Comparison of ENCODE assay signal across 2 worm cellular contexts in genomic region chrII:11453025-11453424, ce11.
TF ChIP-seq lines count a peak whose summit lies in the region.

TSS of gene rsp-1 (plus strand) at chrII:11453362.

TF ChIP-seq in whole organism, L1 larva, 84 proteins besides CTCF, POLR2A, EP300 and RAD21 (continued from another document):
- TF ChIP-seq ceh-90 (tag; optimal IDR thresholded peaks at IDR 0.05; lab: Kevin White, UChicago) (no peak), efl-3 (GFP tag; optimal IDR thresholded peaks at IDR 0.05; lab: Kevin White, UChicago) (no peak), ztf-4 (tag; optimal IDR thresholded peaks at IDR 0.05; lab: Kevin White, UChicago) (peak; percentile 84), ceh-82 (tag; optimal IDR thresholded peaks at IDR 0.05; lab: Kevin White, UChicago) (peak; percentile 92 to 95 (median 94)), grh-1 (GFP tag; IDR thresholded peaks at IDR 0.05; lab: Robert Waterston, UW) (peak; percentile 80), fkh-8 (tag; optimal IDR thresholded peaks at IDR 0.05; lab: Kevin White, UChicago) (peak; percentile 79), lin-15B (tag; optimal IDR thresholded peaks at IDR 0.05; lab: Kevin White, UChicago) (peak; percentile 84), elt-2 (tag; optimal IDR thresholded peaks at IDR 0.05; lab: Kevin White, UChicago) (peak; percentile 76), nhr-71 (tag; optimal IDR thresholded peaks at IDR 0.05; lab: Kevin White, UChicago) (peak; percentile 93), elt-3 (tag; optimal IDR thresholded peaks at IDR 0.05; lab: Kevin White, UChicago) (peak in 4 of 6 experiments; percentile 24 to 96 (median 67)), aha-1 (tag; optimal IDR thresholded peaks at IDR 0.05; lab: Kevin White, UChicago) (peak; percentile 17), ces-1 (GFP tag; optimal IDR thresholded peaks at IDR 0.05; lab: Kevin White, UChicago) (no peak), ztf-11 (tag; optimal IDR thresholded peaks at IDR 0.05; lab: Kevin White, UChicago) (peak in 1 of 2 experiments; percentile 71), F16B12.6 (tag; optimal IDR thresholded peaks at IDR 0.05; lab: Kevin White, UChicago) (peak; percentile 69), lin-39 (tag; optimal IDR thresholded peaks at IDR 0.05; lab: Kevin White, UChicago) (peak; percentile 42), unc-130 (tag; optimal IDR thresholded peaks at IDR 0.05; lab: Kevin White, UChicago) (peak; percentile 91), efl-1 (optimal IDR thresholded peaks at IDR 0.05; lab: Kevin White, UChicago) (peak; percentile 88 to 90), efl-1 (GFP tag; optimal IDR thresholded peaks at IDR 0.05 in 1 of 2; lab: Kevin White, UChicago) (peak; percentile 84 to 98), nhr-12 (tag; optimal IDR thresholded peaks at IDR 0.05; lab: Kevin White, UChicago) (no peak), nhr-85 (tag; lab: Kevin White, UChicago) (peak; percentile 92), unc-62 (GFP tag; optimal IDR thresholded peaks at IDR 0.05; lab: Kevin White, UChicago) (no peak), lsy-2 (tag; optimal IDR thresholded peaks at IDR 0.05; lab: Kevin White, UChicago) (peak; percentile 91 to 94), pag-3 (tag; optimal IDR thresholded peaks at IDR 0.05; lab: Kevin White, UChicago; ENCODE audit: borderline replicate concordance, insufficient read depth) (no peak)

TF ChIP-seq in whole organism, young adult, 124 proteins besides CTCF, POLR2A, EP300 and RAD21 (continued from another document):
- TF ChIP-seq ama-1 (optimal IDR thresholded peaks at IDR 0.05; lab: Kevin White, UChicago) (no peak), ama-1 (GFP tag; optimal IDR thresholded peaks at IDR 0.05; lab: Kevin White, UChicago) (no peak), let-526 (GFP tag; IDR thresholded peaks at IDR 0.05; lab: Robert Waterston, UW) (peak; percentile 79), madf-10 (tag; optimal IDR thresholded peaks at IDR 0.05; lab: Kevin White, UChicago) (peak; percentile 80), snpc-1.3 (tag; optimal IDR thresholded peaks at IDR 0.05; lab: Kevin White, UChicago; ENCODE audit: insufficient read depth) (peak; percentile 72), repo-1 (tag; optimal IDR thresholded peaks at IDR 0.05; lab: Kevin White, UChicago) (peak; percentile 69), nhr-120 (GFP tag; IDR thresholded peaks at IDR 0.05; lab: Robert Waterston, UW) (no peak), F57C9.4 (tag; optimal IDR thresholded peaks at IDR 0.05; lab: Kevin White, UChicago) (no peak), hrde-1 (tag; optimal IDR thresholded peaks at IDR 0.05; lab: Kevin White, UChicago; ENCODE audit: borderline replicate concordance) (peak; percentile 36), him-1 (tag; optimal IDR thresholded peaks at IDR 0.05; lab: Kevin White, UChicago) (no peak), T26A5.8 (tag; optimal IDR thresholded peaks at IDR 0.05; lab: Kevin White, UChicago) (no peak), xnd-1 (tag; optimal IDR thresholded peaks at IDR 0.05; lab: Kevin White, UChicago) (peak; percentile 46), Y53F4B.3 (GFP tag; IDR thresholded peaks at IDR 0.05; lab: Robert Waterston, UW) (no peak), ZK185.1 (tag; optimal IDR thresholded peaks at IDR 0.05; lab: Kevin White, UChicago; ENCODE audit: poor library complexity, severe bottlenecking) (peak; percentile 80), F22D6.2 (tag; optimal IDR thresholded peaks at IDR 0.05; lab: Kevin White, UChicago) (peak; percentile 27), bed-2 (GFP tag; IDR thresholded peaks at IDR 0.05; lab: Robert Waterston, UW) (no peak), lin-26 (GFP tag; IDR thresholded peaks at IDR 0.05; lab: Robert Waterston, UW) (no peak), ceh-100 (GFP tag; IDR thresholded peaks at IDR 0.05; lab: Robert Waterston, UW) (peak; percentile 78)
